Fruit fly (Drosophila melanogaster) whole organism, embryonic: ENCODE measurements around the gene CG15728.
A peak's percentile ranks its signal among the peaks of the same experiment; 100 is the strongest.

Source experiments
- Adf1 ChIP-seq: fragments of 200-800 bp; sonication (Bioruptor generic); IDR thresholded peaks from 2 replicates; pipeline ENCODE4 v1.3.6; 2022; ENCODE audit warnings: missing biosample characterization, missing genetic modification characterization
- Asciz ChIP-seq: fragments of 200-800 bp; sonication (Bioruptor generic); optimal IDR thresholded peaks from 2 replicates; lab custom pipeline; 2017; ENCODE audit warnings: missing biosample characterization, mild to moderate bottlenecking, missing genetic modification characterization, missing genetic modification reagents
- Atf-2 ChIP-seq: fragments of 200-800 bp; sonication (Bioruptor generic); optimal IDR thresholded peaks from 2 replicates; lab custom pipeline; 2016; ENCODE audit warnings: missing biosample characterization, missing genetic modification characterization
- Bteb2 ChIP-seq: fragments of 200-800 bp; sonication (Bioruptor generic); optimal IDR thresholded peaks from 2 replicates; lab custom pipeline; 2016; ENCODE audit warnings: missing biosample characterization, missing genetic modification characterization
- CG11560 ChIP-seq: fragments of 200-800 bp; sonication (Bioruptor generic); IDR thresholded peaks from 3 replicates; pipeline ENCODE4 v1.3.6; 2022; ENCODE audit warnings: missing biosample characterization, missing genetic modification characterization
- CG1233 ChIP-seq: fragments of 200-800 bp; sonication (Bioruptor generic); optimal IDR thresholded peaks from 4 replicates; lab custom pipeline; 2018; ENCODE audit warnings: missing biosample characterization, mild to moderate bottlenecking, missing genetic modification characterization
- CG13123 ChIP-seq: fragments of 200-800 bp; sonication (Bioruptor generic); optimal IDR thresholded peaks from 2 replicates; lab custom pipeline; 2016; ENCODE audit warnings: missing biosample characterization, missing genetic modification characterization
- CG14710 ChIP-seq: fragments of 200-800 bp; sonication (Bioruptor generic); optimal IDR thresholded peaks from 3 replicates; lab custom pipeline; 2019; ENCODE audit warnings: missing biosample characterization, mild to moderate bottlenecking, missing genetic modification characterization, moderate library complexity
- CG14860 ChIP-seq: fragments of 200-800 bp; sonication (Bioruptor generic); IDR thresholded peaks from 3 replicates; pipeline ENCODE4 v1.3.6; 2022; ENCODE audit warnings: missing biosample characterization, missing genetic modification characterization; ENCODE audit not compliant: partially characterized antibody
- CG16779 ChIP-seq: fragments of 200-800 bp; sonication (Bioruptor generic); IDR thresholded peaks from 2 replicates; pipeline ENCODE4 v1.3.6; 2022; ENCODE audit warnings: missing biosample characterization, missing genetic modification characterization
- CG2202 ChIP-seq: fragments of 200-800 bp; sonication (Bioruptor generic); optimal IDR thresholded peaks from 2 replicates; lab custom pipeline; 2018; ENCODE audit warnings: missing biosample characterization, mild to moderate bottlenecking, missing genetic modification characterization
- CG3838 ChIP-seq: fragments of 200-800 bp; sonication (Bioruptor generic); optimal IDR thresholded peaks from 3 replicates; lab custom pipeline; 2016; ENCODE audit warnings: missing biosample characterization, missing genetic modification characterization
- CG4328 ChIP-seq: fragments of 200-800 bp; sonication (Bioruptor generic); optimal IDR thresholded peaks from 3 replicates; lab custom pipeline; 2017; ENCODE audit warnings: missing biosample characterization, missing genetic modification reagents, missing genetic modification characterization
- CG4617 ChIP-seq: fragments of 200-800 bp; sonication (Bioruptor generic); optimal IDR thresholded peaks from 3 replicates; lab custom pipeline; 2016; ENCODE audit warnings: missing biosample characterization, missing genetic modification characterization, borderline replicate concordance
- CG4730 ChIP-seq: fragments of 200-800 bp; sonication (Bioruptor generic); IDR thresholded peaks from 2 replicates; pipeline ENCODE4 v1.3.6; 2022; ENCODE audit warnings: missing biosample characterization, missing genetic modification characterization
- CG4820 ChIP-seq: fragments of 200-800 bp; sonication (Bioruptor generic); optimal IDR thresholded peaks from 3 replicates; lab custom pipeline; 2016; ENCODE audit warnings: missing biosample characterization, missing genetic modification characterization
- CG6689 ChIP-seq: fragments of 200-800 bp; sonication (Bioruptor generic); IDR thresholded peaks from 2 replicates; pipeline ENCODE4 v1.3.6; 2022; ENCODE audit warnings: missing biosample characterization, missing genetic modification characterization
- CG6791 ChIP-seq: fragments of 200-800 bp; sonication (Bioruptor generic); IDR thresholded peaks from 3 replicates; pipeline ENCODE4 v1.3.6; 2022; ENCODE audit warnings: missing biosample characterization, missing genetic modification characterization; ENCODE audit not compliant: partially characterized antibody
- CG8290 ChIP-seq, 3 experiments: fragments of 200-800 bp; sonication (Bioruptor generic); optimal IDR thresholded peaks; 2 replicates each; lab custom pipeline; 2016 to 2019; ENCODE audit warnings: missing biosample characterization in 3 of 3, missing genetic modification characterization in 3 of 3, mild to moderate bottlenecking in 2 of 3, moderate library complexity in 1 of 3
- CG9727 ChIP-seq: fragments of 200-800 bp; sonication (Bioruptor generic); optimal IDR thresholded peaks from 3 replicates; lab custom pipeline; 2017; ENCODE audit warnings: missing biosample characterization, mild to moderate bottlenecking, missing genetic modification characterization
- CG9876 ChIP-seq: fragments of 200-800 bp; sonication (Bioruptor generic); optimal IDR thresholded peaks from 2 replicates; lab custom pipeline; 2016; ENCODE audit warnings: missing biosample characterization, missing genetic modification characterization
- CrebB ChIP-seq: fragments of 200-800 bp; sonication (Bioruptor generic); optimal IDR thresholded peaks from 3 replicates; lab custom pipeline; 2018; ENCODE audit warnings: missing biosample characterization, mild to moderate bottlenecking, missing genetic modification characterization
- Dll ChIP-seq: fragments of 200-800 bp; sonication (Bioruptor generic); IDR thresholded peaks from 4 replicates; pipeline ENCODE4 v1.3.6; 2022; ENCODE audit warnings: missing biosample characterization, missing genetic modification characterization; ENCODE audit not compliant: partially characterized antibody
- Doc3 ChIP-seq: fragments of 200-800 bp; sonication (Bioruptor generic); IDR thresholded peaks from 3 replicates; pipeline ENCODE4 v1.3.6; 2022; ENCODE audit warnings: missing biosample characterization, missing genetic modification characterization; ENCODE audit not compliant: partially characterized antibody
- Dref ChIP-seq: fragments of 200-800 bp; sonication (Bioruptor generic); IDR thresholded peaks from 2 replicates; pipeline ENCODE4 v1.3.6; 2022; ENCODE audit warnings: missing biosample characterization, missing genetic modification characterization
- Eip74EF ChIP-seq, 2 experiments: fragments of 200-800 bp in 1 of 2; fragments of >200 bp in 1 of 2; sonication (Bioruptor generic) in 1 of 2; optimal IDR thresholded peaks; 2 replicates each; lab custom pipeline; 2017 to 2019; ENCODE audit warnings: missing biosample characterization in 2 of 2, missing genetic modification characterization in 2 of 2, mild to moderate bottlenecking in 1 of 2, moderate library complexity in 1 of 2
- HLH54F ChIP-seq: fragments of 200-800 bp; sonication (Bioruptor generic); optimal IDR thresholded peaks from 3 replicates; lab custom pipeline; 2016; ENCODE audit warnings: missing biosample characterization, missing genetic modification characterization
- Nf-YA ChIP-seq: fragments of 200-800 bp; sonication (Bioruptor generic); IDR thresholded peaks from 2 replicates; pipeline ENCODE4 v1.3.6; 2022; ENCODE audit warnings: missing biosample characterization, missing genetic modification characterization
- Nf-YC ChIP-seq: fragments of 200-800 bp; optimal IDR thresholded peaks from 3 replicates; lab custom pipeline; 2019; ENCODE audit warnings: missing biosample characterization, mild to moderate bottlenecking, missing genetic modification characterization, moderate library complexity
- Xrp1 ChIP-seq: fragments of 200-800 bp; sonication (Bioruptor generic); IDR thresholded peaks from 2 replicates; pipeline ENCODE4 v1.3.6; 2022; ENCODE audit warnings: missing biosample characterization, missing genetic modification characterization
- bab2 ChIP-seq: fragments of 200-800 bp; sonication (Bioruptor generic); optimal IDR thresholded peaks from 2 replicates; lab custom pipeline; 2016; ENCODE audit warnings: missing biosample characterization, missing genetic modification characterization
- ems ChIP-seq: fragments of 200-800 bp; sonication (Bioruptor generic); optimal IDR thresholded peaks from 3 replicates; lab custom pipeline; 2016; ENCODE audit warnings: missing biosample characterization, missing genetic modification characterization
- fru ChIP-seq: fragments of >200 bp; optimal IDR thresholded peaks from 2 replicates; lab custom pipeline; 2017
- gsb-n ChIP-seq: fragments of 200-800 bp; sonication (Bioruptor generic); optimal IDR thresholded peaks from 3 replicates; lab custom pipeline; 2018; ENCODE audit warnings: missing biosample characterization, mild to moderate bottlenecking, missing genetic modification characterization
- jigr1 ChIP-seq: fragments of 200-800 bp; sonication (Bioruptor generic); IDR thresholded peaks from 3 replicates; pipeline ENCODE4 v1.3.6; 2022; ENCODE audit warnings: missing biosample characterization, missing genetic modification characterization
- lbe ChIP-seq: fragments of 200-800 bp; sonication (Bioruptor generic); optimal IDR thresholded peaks from 2 replicates; lab custom pipeline; 2016; ENCODE audit warnings: missing biosample characterization, mild to moderate bottlenecking, missing genetic modification characterization
- lmd ChIP-seq: fragments of 200-800 bp; sonication (Bioruptor generic); IDR thresholded peaks from 2 replicates; pipeline ENCODE4 v1.3.6; 2022; ENCODE audit warnings: missing biosample characterization, missing genetic modification characterization
- lola ChIP-seq, 3 experiments: fragments of >200 bp in 2 of 3; fragments of 200-800 bp in 1 of 3; sonication (Bioruptor generic) in 1 of 3; optimal IDR thresholded peaks; 2 replicates each; lab custom pipeline; 2017 to 2019; ENCODE audit warnings: missing biosample characterization in 3 of 3, missing genetic modification characterization in 3 of 3, mild to moderate bottlenecking in 1 of 3, moderate library complexity in 1 of 3
- luna ChIP-seq: fragments of 200-800 bp; sonication (Bioruptor generic); optimal IDR thresholded peaks from 2 replicates; lab custom pipeline; 2016; ENCODE audit warnings: missing biosample characterization, missing genetic modification characterization
- oc ChIP-seq: fragments of 200-800 bp; sonication (Bioruptor generic); optimal IDR thresholded peaks from 2 replicates; lab custom pipeline; 2018; ENCODE audit warnings: missing biosample characterization, mild to moderate bottlenecking, missing genetic modification characterization, moderate library complexity
- p53 ChIP-seq: fragments of 200-800 bp; sonication (Bioruptor generic); optimal IDR thresholded peaks from 2 replicates; lab custom pipeline; 2016; ENCODE audit warnings: missing biosample characterization, missing genetic modification characterization
- pita ChIP-seq: fragments of 200-800 bp; sonication (Bioruptor generic); optimal IDR thresholded peaks from 2 replicates; lab custom pipeline; 2017; ENCODE audit warnings: missing biosample characterization, mild to moderate bottlenecking, missing genetic modification characterization
- repo ChIP-seq: fragments of 200-800 bp; sonication (Bioruptor generic); optimal IDR thresholded peaks from 2 replicates; lab custom pipeline; 2016; ENCODE audit warnings: missing biosample characterization, missing genetic modification characterization
- sisA ChIP-seq: fragments of 200-800 bp; sonication (Bioruptor generic); IDR thresholded peaks from 2 replicates; pipeline ENCODE4 v1.3.6; 2022; ENCODE audit warnings: missing biosample characterization, missing genetic modification characterization
- sug ChIP-seq: fragments of 200-800 bp; optimal IDR thresholded peaks from 2 replicates; lab custom pipeline; 2019; ENCODE audit warnings: missing biosample characterization, mild to moderate bottlenecking, missing genetic modification characterization, moderate library complexity
- tin ChIP-seq: fragments of 200-800 bp; sonication (Bioruptor generic); optimal IDR thresholded peaks from 3 replicates; lab custom pipeline; 2016; ENCODE audit warnings: missing biosample characterization, missing genetic modification characterization
- tio ChIP-seq: fragments of 200-800 bp; sonication (Bioruptor generic); optimal IDR thresholded peaks from 2 replicates; lab custom pipeline; 2017; ENCODE audit warnings: missing biosample characterization, missing genetic modification characterization, inconsistent platforms
- usp ChIP-seq: fragments of >200 bp; optimal IDR thresholded peaks from 2 replicates; lab custom pipeline; 2017; ENCODE audit warnings: missing biosample characterization, missing genetic modification characterization
- wor ChIP-seq: fragments of 200-800 bp; sonication (Bioruptor generic); IDR thresholded peaks from 2 replicates; pipeline ENCODE4 v1.3.6; 2022; ENCODE audit warnings: missing biosample characterization, missing genetic modification characterization
- zf30C ChIP-seq: fragments of 200-800 bp; sonication (Bioruptor generic); optimal IDR thresholded peaks from 3 replicates; lab custom pipeline; 2018; ENCODE audit warnings: missing biosample characterization, mild to moderate bottlenecking, missing genetic modification characterization
- zfh2 ChIP-seq: fragments of 200-800 bp; sonication (Bioruptor generic); optimal IDR thresholded peaks from 2 replicates; lab custom pipeline; 2016; ENCODE audit warnings: missing biosample characterization, missing genetic modification characterization

CG15728 gene

dm6 chrX:12574666-12575202 lies 49.4 kb upstream of the CG15728 start (continued):
- TF ChIP-seq tin (no peak), gsb-n (no peak), Eip74EF (GFP tag; optimal IDR thresholded peaks at IDR 0.05; lab: Kevin White, UChicago) (no peak), bab2 (GFP tag; lab: Kevin White, UChicago) (no peak), Asciz (GFP tag; lab: Kevin White, UChicago) (no peak), fru (no peak), CG16779 (GFP tag; lab: Robert Waterston, UW) (no peak), CG4617 (GFP tag; lab: Kevin White, UChicago) (no peak), CG6689 (GFP tag; lab: Robert Waterston, UW) (0 out of 2 replicates have a peak, but pooled peaks have one; percentile 6), lbe (GFP tag; lab: Kevin White, UChicago) (peak; percentile 60), Bteb2 (GFP tag; lab: Kevin White, UChicago) (no peak), Doc3 (GFP tag; lab: Robert Waterston, UW) (no peak), CG4328 (GFP tag; lab: Kevin White, UChicago) (no peak), repo (GFP tag; lab: Kevin White, UChicago) (no peak), wor (GFP tag; lab: Robert Waterston, UW) (no peak), CG4730 (GFP tag; lab: Robert Waterston, UW) (no peak), Nf-YC (no peak), lmd (GFP tag; lab: Robert Waterston, UW) (no peak), Nf-YA (GFP tag; lab: Robert Waterston, UW) (no peak), Adf1 (peak; percentile 77), Xrp1 (0 out of 2 replicates have a peak, but pooled peaks have one; percentile 5), usp (no peak), Dref (no peak), jigr1 (GFP tag; lab: Robert Waterston, UW) (no peak), zfh2 (GFP tag; lab: Kevin White, UChicago) (no peak), tio (GFP tag; lab: Kevin White, UChicago) (no peak), luna (GFP tag; lab: Kevin White, UChicago) (no peak), CG4820 (GFP tag; lab: Kevin White, UChicago) (no peak), CG14860 (no peak), CrebB (tag; lab: Kevin White, UChicago) (no peak), CG11560 (no peak), CG14710 (tag; lab: Kevin White, UChicago) (no peak), CG13123 (GFP tag; lab: Kevin White, UChicago) (no peak), pita (no peak), oc (tag; lab: Kevin White, UChicago) (no peak), CG3838 (GFP tag; lab: Kevin White, UChicago) (no peak), CG2202 (tag; lab: Kevin White, UChicago) (no peak), Atf-2 (GFP tag; lab: Kevin White, UChicago) (no peak), sug (tag; lab: Kevin White, UChicago) (no peak), CG9876 (GFP tag; lab: Kevin White, UChicago) (no peak), CG8290 (GFP tag; optimal IDR thresholded peaks at IDR 0.05; lab: Kevin White, UChicago) (peak; percentile 16), CG8290 (tag; optimal IDR thresholded peaks at IDR 0.05; lab: Kevin White, UChicago) (peak in 1 of 2 experiments; percentile 4), sisA (GFP tag; lab: Robert Waterston, UW) (no peak), lola (GFP tag; optimal IDR thresholded peaks at IDR 0.05; lab: Kevin White, UChicago) (no peak), CG9727 (GFP tag; lab: Kevin White, UChicago) (no peak), p53 (no peak), HLH54F (GFP tag; lab: Kevin White, UChicago) (no peak), CG6791 (GFP tag; lab: Robert Waterston, UW) (no peak), Dll (0 out of 4 replicates have a peak, but pooled peaks have one; percentile 24), ems (GFP tag; lab: Kevin White, UChicago) (no peak), zf30C (GFP tag; lab: Kevin White, UChicago) (no peak), CG1233 (GFP tag; lab: Kevin White, UChicago) (no peak)
